Fruit fly (Drosophila melanogaster) whole organism, embryonic: ENCODE results near the gene Pex10.
A peak's percentile ranks its signal among the peaks of the same experiment; 100 is the strongest.

ENCODE experiments used
- ATbp ChIP-seq: fragments of 200-800 bp; sonication (Bioruptor generic); optimal IDR thresholded peaks from 2 replicates; lab custom pipeline; 2017; ENCODE audit warnings: missing biosample characterization, mild to moderate bottlenecking, missing genetic modification characterization, missing genetic modification reagents
- Ada2b ChIP-seq: fragments of 200-800 bp; sonication (Bioruptor generic); IDR thresholded peaks from 2 replicates; pipeline ENCODE4 v1.3.6; 2022; ENCODE audit warnings: missing biosample characterization, missing genetic modification characterization
- C15 ChIP-seq: fragments of 200-800 bp; sonication (Bioruptor generic); IDR thresholded peaks from 3 replicates; pipeline ENCODE4 v1.3.6; 2022; ENCODE audit warnings: missing biosample characterization, missing genetic modification characterization
- CG10147 ChIP-seq: fragments of 200-800 bp; sonication (Bioruptor generic); optimal IDR thresholded peaks from 2 replicates; lab custom pipeline; 2019; ENCODE audit warnings: missing biosample characterization, mild to moderate bottlenecking, missing genetic modification characterization, moderate library complexity
- CG10209 ChIP-seq: fragments of 200-800 bp; sonication (Bioruptor generic); optimal IDR thresholded peaks from 3 replicates; lab custom pipeline; 2017; ENCODE audit warnings: missing biosample characterization, mild to moderate bottlenecking, missing genetic modification characterization, missing genetic modification reagents
- CG13424 ChIP-seq: fragments of 200-800 bp; sonication (Bioruptor generic); optimal IDR thresholded peaks from 2 replicates; lab custom pipeline; 2019; ENCODE audit warnings: missing biosample characterization, mild to moderate bottlenecking, missing genetic modification characterization, moderate library complexity
- CG16815 ChIP-seq: fragments of 200-800 bp; sonication (Bioruptor generic); optimal IDR thresholded peaks from 3 replicates; lab custom pipeline; 2017; ENCODE audit warnings: missing biosample characterization, mild to moderate bottlenecking, missing genetic modification characterization
- CG17328 ChIP-seq: fragments of 200-800 bp; sonication (Bioruptor generic); IDR thresholded peaks from 2 replicates; pipeline ENCODE4 v1.3.6; 2022; ENCODE audit warnings: missing biosample characterization, missing genetic modification characterization
- CG18262 ChIP-seq: fragments of 200-800 bp; optimal IDR thresholded peaks from 3 replicates; lab custom pipeline; 2019; ENCODE audit warnings: missing biosample characterization, mild to moderate bottlenecking, missing genetic modification characterization, moderate library complexity
- CG2202 ChIP-seq: fragments of 200-800 bp; sonication (Bioruptor generic); optimal IDR thresholded peaks from 2 replicates; lab custom pipeline; 2018; ENCODE audit warnings: missing biosample characterization, mild to moderate bottlenecking, missing genetic modification characterization
- CG31365 ChIP-seq: fragments of 200-800 bp; sonication (Bioruptor generic); optimal IDR thresholded peaks from 2 replicates; lab custom pipeline; 2018; ENCODE audit warnings: missing biosample characterization, mild to moderate bottlenecking, missing genetic modification characterization
- CG32772 ChIP-seq: fragments of 200-800 bp; sonication (Bioruptor generic); IDR thresholded peaks from 2 replicates; pipeline ENCODE4 v1.3.6; 2022; ENCODE audit warnings: missing biosample characterization, missing genetic modification characterization
- CG3407 ChIP-seq: fragments of 200-800 bp; sonication (Bioruptor generic); optimal IDR thresholded peaks from 2 replicates; lab custom pipeline; 2018; ENCODE audit warnings: missing biosample characterization, mild to moderate bottlenecking, missing genetic modification characterization
- CG4360 ChIP-seq: fragments of 200-800 bp; sonication (Bioruptor generic); IDR thresholded peaks from 2 replicates; pipeline ENCODE4 v1.3.6; 2022; ENCODE audit warnings: missing biosample characterization, missing genetic modification characterization
- CG5245 ChIP-seq: fragments of 200-800 bp; sonication (Bioruptor generic); optimal IDR thresholded peaks from 3 replicates; lab custom pipeline; 2016; ENCODE audit warnings: missing biosample characterization, missing genetic modification characterization
- CG6654 ChIP-seq: fragments of 200-800 bp; sonication (Bioruptor generic); optimal IDR thresholded peaks from 2 replicates; lab custom pipeline; 2017; ENCODE audit warnings: missing biosample characterization, mild to moderate bottlenecking, missing genetic modification characterization
- CG6854 ChIP-seq: fragments of 200-800 bp; sonication (Bioruptor generic); optimal IDR thresholded peaks from 3 replicates; lab custom pipeline; 2017; ENCODE audit warnings: missing biosample characterization, mild to moderate bottlenecking, missing genetic modification characterization
- CG7987 ChIP-seq: fragments of 200-800 bp; sonication (Bioruptor generic); optimal IDR thresholded peaks from 2 replicates; lab custom pipeline; 2018; ENCODE audit warnings: missing biosample characterization, mild to moderate bottlenecking, missing genetic modification characterization, moderate library complexity
- CG8765 ChIP-seq: fragments of 200-800 bp; sonication (Bioruptor generic); IDR thresholded peaks from 2 replicates; pipeline ENCODE4 v1.3.6; 2022; ENCODE audit warnings: missing biosample characterization, missing genetic modification characterization
- CG9215 ChIP-seq: fragments of 200-800 bp; sonication (Bioruptor generic); IDR thresholded peaks from 2 replicates; pipeline ENCODE4 v1.3.6; 2022; ENCODE audit warnings: missing biosample characterization, missing genetic modification characterization
- CG9797 ChIP-seq: fragments of 200-800 bp; sonication (Bioruptor generic); optimal IDR thresholded peaks from 3 replicates; lab custom pipeline; 2018; ENCODE audit warnings: missing biosample characterization, mild to moderate bottlenecking, missing genetic modification characterization
- Deaf1 ChIP-seq: fragments of 200-800 bp; optimal IDR thresholded peaks from 3 replicates; lab custom pipeline; 2019; ENCODE audit warnings: missing biosample characterization, mild to moderate bottlenecking, missing genetic modification characterization, moderate library complexity
- Dip2 ChIP-seq: fragments of 200-800 bp; sonication (Bioruptor generic); IDR thresholded peaks from 2 replicates; pipeline ENCODE4 v1.3.6; 2022; ENCODE audit warnings: missing biosample characterization, missing genetic modification characterization
- Dll ChIP-seq: fragments of 200-800 bp; sonication (Bioruptor generic); IDR thresholded peaks from 4 replicates; pipeline ENCODE4 v1.3.6; 2022; ENCODE audit warnings: missing biosample characterization, missing genetic modification characterization; ENCODE audit not compliant: partially characterized antibody
- Doc2 ChIP-seq: fragments of 200-800 bp; sonication (Bioruptor generic); IDR thresholded peaks from 2 replicates; pipeline ENCODE4 v1.3.6; 2022; ENCODE audit warnings: missing biosample characterization, missing genetic modification characterization
- Ets97D ChIP-seq: fragments of 200-800 bp; sonication (Bioruptor generic); optimal IDR thresholded peaks from 3 replicates; lab custom pipeline; 2016; ENCODE audit warnings: missing biosample characterization, missing genetic modification characterization
- HmgD ChIP-seq: fragments of 200-800 bp; sonication (Bioruptor generic); optimal IDR thresholded peaks from 3 replicates; lab custom pipeline; 2016; ENCODE audit warnings: missing biosample characterization, missing genetic modification characterization
- Med ChIP-seq: fragments of 200-800 bp; sonication (Bioruptor generic); peaks from one replicate; lab custom pipeline; 2016; ENCODE audit warnings: missing biosample characterization, missing genetic modification characterization, mild to moderate bottlenecking, inconsistent platforms, moderate library complexity
- NFAT ChIP-seq: fragments of 200-800 bp; sonication (Bioruptor generic); IDR thresholded peaks from 2 replicates; pipeline ENCODE4 v1.3.6; 2022; ENCODE audit warnings: missing biosample characterization, missing genetic modification characterization
- chm ChIP-seq: fragments of 200-800 bp; sonication (Bioruptor generic); IDR thresholded peaks from 2 replicates; pipeline ENCODE4 v1.3.6; 2022; ENCODE audit warnings: missing biosample characterization, missing genetic modification characterization
- dmrt11E ChIP-seq: fragments of 200-800 bp; sonication (Bioruptor generic); optimal IDR thresholded peaks from 3 replicates; lab custom pipeline; 2018; ENCODE audit warnings: missing biosample characterization, mild to moderate bottlenecking, missing genetic modification characterization, moderate library complexity
- fd96Cb ChIP-seq: fragments of 200-800 bp; sonication (Bioruptor generic); optimal IDR thresholded peaks from 2 replicates; lab custom pipeline; 2018; ENCODE audit warnings: missing biosample characterization, mild to moderate bottlenecking, missing genetic modification characterization, moderate library complexity
- insv ChIP-seq, 2 experiments: fragments of 200-800 bp; sonication (Bioruptor generic); optimal IDR thresholded peaks; 3 replicates each; lab custom pipeline; 2016 to 2018; ENCODE audit warnings: missing biosample characterization in 2 of 2, missing genetic modification characterization in 2 of 2
- lmd ChIP-seq: fragments of 200-800 bp; sonication (Bioruptor generic); IDR thresholded peaks from 2 replicates; pipeline ENCODE4 v1.3.6; 2022; ENCODE audit warnings: missing biosample characterization, missing genetic modification characterization
- lov ChIP-seq, 2 experiments: fragments of 200-800 bp in 1 of 2; fragments of >200 bp in 1 of 2; sonication (Bioruptor generic) in 1 of 2; IDR thresholded peaks in 1 of 2; optimal IDR thresholded peaks in 1 of 2; 2 replicates in 1 of 2; 3 replicates in 1 of 2; pipeline versions ENCODE4 v1.3.6 to Lab custom; 2017 to 2022; ENCODE audit warnings: missing biosample characterization in 1 of 2, missing genetic modification characterization in 1 of 2
- pita ChIP-seq: fragments of 200-800 bp; sonication (Bioruptor generic); optimal IDR thresholded peaks from 2 replicates; lab custom pipeline; 2017; ENCODE audit warnings: missing biosample characterization, mild to moderate bottlenecking, missing genetic modification characterization
- repo ChIP-seq: fragments of 200-800 bp; sonication (Bioruptor generic); optimal IDR thresholded peaks from 2 replicates; lab custom pipeline; 2016; ENCODE audit warnings: missing biosample characterization, missing genetic modification characterization
- sob ChIP-seq: fragments of 200-800 bp; sonication (Bioruptor generic); IDR thresholded peaks from 2 replicates; pipeline ENCODE4 v1.3.6; 2022; ENCODE audit warnings: missing biosample characterization, missing genetic modification characterization
- sug ChIP-seq: fragments of 200-800 bp; optimal IDR thresholded peaks from 2 replicates; lab custom pipeline; 2019; ENCODE audit warnings: missing biosample characterization, mild to moderate bottlenecking, missing genetic modification characterization, moderate library complexity
- twi ChIP-seq: fragments of 200-800 bp; optimal IDR thresholded peaks from 2 replicates; lab custom pipeline; 2019; ENCODE audit warnings: missing biosample characterization, mild to moderate bottlenecking, missing genetic modification characterization, moderate library complexity
- unc-4 ChIP-seq: fragments of 200-800 bp; sonication (Bioruptor generic); IDR thresholded peaks from 2 replicates; pipeline ENCODE4 v1.3.6; 2022; ENCODE audit warnings: missing biosample characterization, missing genetic modification characterization; ENCODE audit not compliant: partially characterized antibody
- vnd ChIP-seq: fragments of 200-800 bp; sonication (Bioruptor generic); IDR thresholded peaks from 3 replicates; pipeline ENCODE4 v1.3.6; 2022; ENCODE audit warnings: missing biosample characterization, missing genetic modification characterization; ENCODE audit not compliant: partially characterized antibody
- zfh1 ChIP-seq: fragments of 200-800 bp; sonication (Bioruptor generic); IDR thresholded peaks from 3 replicates; pipeline ENCODE4 v1.3.6; 2022; ENCODE audit warnings: missing biosample characterization, missing genetic modification characterization

Gene Pex10

dm6 chr3L:1568225-1569161 lies 10.5 kb downstream of the Pex10 start, which contains the start of gene CG7879 (continued):
- TF ChIP-seq lmd (GFP tag; lab: Robert Waterston, UW) (peak; percentile 33; the same call in 1 of the 2 replicates), Ada2b (no peak), CG7987 (no peak), insv (GFP tag; optimal IDR thresholded peaks at IDR 0.05; lab: Kevin White, UChicago) (no peak), CG32772 (GFP tag; lab: Robert Waterston, UW) (no peak), C15 (no peak), zfh1 (GFP tag; lab: Robert Waterston, UW) (no peak), Dll (GFP tag; lab: Robert Waterston, UW) (no peak), CG10209 (peak; percentile 16), Doc2 (GFP tag; lab: Robert Waterston, UW) (no peak), NFAT (GFP tag; lab: Robert Waterston, UW) (peak; percentile 22; the same call in 1 of the 2 replicates), CG4360 (GFP tag; lab: Robert Waterston, UW) (peak; percentile 71), CG6654 (no peak), dmrt11E (peak; percentile 32), CG10147 (no peak), Deaf1 (tag; lab: Kevin White, UChicago) (peak; percentile 27), CG9215 (GFP tag; lab: Robert Waterston, UW) (peak; percentile 49; the same call in 1 of the 2 replicates), Dip2 (no peak), CG8765 (GFP tag; lab: Robert Waterston, UW) (0 out of 2 replicates have a peak, but pooled peaks have one; percentile 14), CG5245 (GFP tag; lab: Kevin White, UChicago) (no peak), CG3407 (GFP tag; lab: Kevin White, UChicago) (no peak), CG18262 (tag; lab: Kevin White, UChicago) (peak; percentile 10), CG17328 (no peak), CG2202 (no peak), unc-4 (GFP tag; lab: Robert Waterston, UW) (peak; percentile 46; the same call in 1 of the 2 replicates), ATbp (GFP tag; lab: Kevin White, UChicago) (no peak), chm (peak; percentile 62), repo (GFP tag; lab: Kevin White, UChicago) (no peak), Ets97D (GFP tag; lab: Kevin White, UChicago) (peak; percentile 28), Med (GFP tag; lab: Kevin White, UChicago) (peak; percentile 72), lov (optimal IDR thresholded peaks at IDR 0.05; lab: Kevin White, UChicago) (no peak), lov (GFP tag; IDR thresholded peaks at IDR 0.05; lab: Robert Waterston, UW) (no peak), CG31365 (tag; lab: Kevin White, UChicago) (no peak), fd96Cb (tag; lab: Kevin White, UChicago) (peak; percentile 14), CG6854 (peak; percentile 18), sug (tag; lab: Kevin White, UChicago) (peak; percentile 7), HmgD (no peak), twi (no peak), CG13424 (tag; lab: Kevin White, UChicago) (peak; percentile 29), CG16815 (GFP tag; lab: Kevin White, UChicago) (peak; percentile 26), sob (GFP tag; lab: Robert Waterston, UW) (0 out of 2 replicates have a peak, but pooled peaks have one; percentile 18), CG9797 (GFP tag; lab: Kevin White, UChicago) (peak; percentile 66), pita (GFP tag; lab: Kevin White, UChicago) (no peak), vnd (GFP tag; lab: Robert Waterston, UW) (no peak)
